Worm (Caenorhabditis elegans): ENCODE results near the gene K04B12.2.

K04B12.2 gene

ce11 chrII:14437922-14438458 lies at the start of gene K04B12.2:
TSS of gene K04B12.2 (minus strand) at chrII:14437972.
- 0 out of 2 replicates have a peak, but pooled peaks have one; percentile 30 for TF ChIP-seq flt-1 (GFP tag; IDR thresholded peaks at IDR 0.05)
- peak; percentile 46 for TF ChIP-seq cog-1 (tag; optimal IDR thresholded peaks at IDR 0.05)
- TF ChIP-seq klf-2 (GFP tag; conservative IDR thresholded peaks at IDR 0.05), result no peak

ce11 chrII:14483813-14484212 lies 46.0 kb upstream of the K04B12.2 start:
- TF ChIP-seq T22C8.4 (GFP tag; IDR thresholded peaks at IDR 0.05) (no peak), klf-2 (GFP tag; conservative IDR thresholded peaks at IDR 0.05) (no peak), cog-1 (tag; optimal IDR thresholded peaks at IDR 0.05) (no peak), ref-1 (GFP tag; conservative IDR thresholded peaks at IDR 0.05) (no peak), tab-1 (GFP tag; IDR thresholded peaks at IDR 0.05) (no peak), flt-1 (GFP tag; IDR thresholded peaks at IDR 0.05) (no peak), med-1 (GFP tag; optimal IDR thresholded peaks at IDR 0.05; ENCODE audit: insufficient read depth) (no peak)

- TF ChIP-seq cog-1 (tag; optimal IDR thresholded peaks at IDR 0.05) (no peak), klf-2 (GFP tag; conservative IDR thresholded peaks at IDR 0.05) (no peak), ref-1 (GFP tag; conservative IDR thresholded peaks at IDR 0.05) (no peak), tab-1 (GFP tag; IDR thresholded peaks at IDR 0.05) (no peak), ztf-23 (GFP tag; IDR thresholded peaks at IDR 0.05) (no peak), ztf-29 (GFP tag; IDR thresholded peaks at IDR 0.05) (no peak), T22C8.4 (GFP tag; IDR thresholded peaks at IDR 0.05) (no peak), flt-1 (GFP tag; IDR thresholded peaks at IDR 0.05) (no peak), med-1 (GFP tag; optimal IDR thresholded peaks at IDR 0.05; ENCODE audit: insufficient read depth) (no peak)
Observed at ce11 chrII:14480772-14481171, 43.0 kb upstream of the K04B12.2 start.

- TF ChIP-seq tab-1 (GFP tag; IDR thresholded peaks at IDR 0.05) (no peak), ztf-29 (GFP tag; IDR thresholded peaks at IDR 0.05) (no peak), med-1 (GFP tag; optimal IDR thresholded peaks at IDR 0.05; ENCODE audit: insufficient read depth) (no peak), ztf-23 (GFP tag; IDR thresholded peaks at IDR 0.05) (0 out of 2 replicates have a peak, but pooled peaks have one; percentile 9), klf-2 (GFP tag; conservative IDR thresholded peaks at IDR 0.05) (no peak), T22C8.4 (GFP tag; IDR thresholded peaks at IDR 0.05) (no peak), flt-1 (GFP tag; IDR thresholded peaks at IDR 0.05) (no peak)
Observed at ce11 chrII:14479583-14480245, 41.9 kb upstream of the K04B12.2 start, which contains the start of gene C13B4.1. TSS of gene C13B4.1 (minus strand) at chrII:14479633.

- TF ChIP-seq ztf-23 (GFP tag; IDR thresholded peaks at IDR 0.05), result no peak
- peak; percentile 64; the same call in 1 of the 2 replicates for TF ChIP-seq tab-1 (GFP tag; IDR thresholded peaks at IDR 0.05)
- TF ChIP-seq klf-2 (GFP tag; conservative IDR thresholded peaks at IDR 0.05), result no peak
- TF ChIP-seq ztf-29 (GFP tag; IDR thresholded peaks at IDR 0.05), result no peak
- TF ChIP-seq ref-1 (GFP tag; conservative IDR thresholded peaks at IDR 0.05), result no peak
- TF ChIP-seq cog-1 (tag; optimal IDR thresholded peaks at IDR 0.05), result no peak
- TF ChIP-seq T22C8.4 (GFP tag; IDR thresholded peaks at IDR 0.05), result no peak
- no peak for TF ChIP-seq med-1 (GFP tag; optimal IDR thresholded peaks at IDR 0.05; ENCODE audit: insufficient read depth)
- peak; percentile 81 for TF ChIP-seq flt-1 (GFP tag; IDR thresholded peaks at IDR 0.05)
Observed at ce11 chrII:14474700-14475099, 36.9 kb upstream of the K04B12.2 start.

- no peak for TF ChIP-seq tab-1 (GFP tag; IDR thresholded peaks at IDR 0.05)
- TF ChIP-seq ztf-29 (GFP tag; IDR thresholded peaks at IDR 0.05), result no peak
- no peak for TF ChIP-seq T22C8.4 (GFP tag; IDR thresholded peaks at IDR 0.05)
Observed at ce11 chrII:14470020-14470419, 32.2 kb upstream of the K04B12.2 start.

- TF ChIP-seq cog-1 (tag; optimal IDR thresholded peaks at IDR 0.05) (no peak), T22C8.4 (GFP tag; IDR thresholded peaks at IDR 0.05) (no peak), med-1 (GFP tag; optimal IDR thresholded peaks at IDR 0.05; ENCODE audit: insufficient read depth) (no peak), tab-1 (GFP tag; IDR thresholded peaks at IDR 0.05) (no peak), flt-1 (GFP tag; IDR thresholded peaks at IDR 0.05) (no peak), ztf-23 (GFP tag; IDR thresholded peaks at IDR 0.05) (no peak), ref-1 (GFP tag; conservative IDR thresholded peaks at IDR 0.05) (no peak), klf-2 (GFP tag; conservative IDR thresholded peaks at IDR 0.05) (no peak), ztf-29 (GFP tag; IDR thresholded peaks at IDR 0.05) (no peak)
Observed at ce11 chrII:14455332-14455731, 17.6 kb upstream of the K04B12.2 start, which contains the start of gene dmsr-6. TSS of gene dmsr-6 (plus strand) at chrII:14455632.

ce11 chrII:14451934-14452333 lies 14.2 kb upstream of the K04B12.2 start:
- TF ChIP-seq ref-1 (GFP tag; conservative IDR thresholded peaks at IDR 0.05) (no peak), cog-1 (tag; optimal IDR thresholded peaks at IDR 0.05) (no peak), flt-1 (GFP tag; IDR thresholded peaks at IDR 0.05) (no peak), T22C8.4 (GFP tag; IDR thresholded peaks at IDR 0.05) (no peak), med-1 (GFP tag; optimal IDR thresholded peaks at IDR 0.05; ENCODE audit: insufficient read depth) (no peak), ztf-29 (GFP tag; IDR thresholded peaks at IDR 0.05) (no peak), klf-2 (GFP tag; conservative IDR thresholded peaks at IDR 0.05) (no peak), tab-1 (GFP tag; IDR thresholded peaks at IDR 0.05) (no peak), ztf-23 (GFP tag; IDR thresholded peaks at IDR 0.05) (no peak)

- TF ChIP-seq ref-1 (GFP tag; conservative IDR thresholded peaks at IDR 0.05) (no peak), cog-1 (tag; optimal IDR thresholded peaks at IDR 0.05) (peak; percentile 48), ztf-29 (GFP tag; IDR thresholded peaks at IDR 0.05) (no peak), klf-2 (GFP tag; conservative IDR thresholded peaks at IDR 0.05) (no peak), med-1 (GFP tag; optimal IDR thresholded peaks at IDR 0.05; ENCODE audit: insufficient read depth) (no peak), T22C8.4 (GFP tag; IDR thresholded peaks at IDR 0.05) (no peak), tab-1 (GFP tag; IDR thresholded peaks at IDR 0.05) (no peak), ztf-23 (GFP tag; IDR thresholded peaks at IDR 0.05) (0 out of 2 replicates have a peak, but pooled peaks have one; percentile 49), flt-1 (GFP tag; IDR thresholded peaks at IDR 0.05) (no peak)
Observed at ce11 chrII:14441144-14441543, 3.4 kb upstream of the K04B12.2 start, which contains the start of gene smg-8. TSS of gene smg-8 (plus strand) at chrII:14441409.

ce11 chrII:14437116-14437515 lies 656 bp downstream of the K04B12.2 start:
- no peak for TF ChIP-seq cog-1 (tag; optimal IDR thresholded peaks at IDR 0.05)
